Worm (Caenorhabditis elegans) whole organism, young adult: Measurements from ENCODE around the gene gei-15.

ENCODE experiments used
- C06A6.2 ChIP-seq: fragments of 200-800 bp; sonication (Bioruptor generic); conservative IDR thresholded peaks from 2 replicates; pipeline ENCODE4 v1.3.6; 2022; ENCODE audit warnings: missing genetic modification characterization, missing compliant biosample characterization
- Y56A3A.18 ChIP-seq: fragments of 200-800 bp; sonication (Bioruptor generic); IDR thresholded peaks from 2 replicates; pipeline ENCODE4 v1.3.6; 2022; ENCODE audit warnings: missing genetic modification reagents, missing genetic modification characterization, missing compliant biosample characterization
- Y95B8A.8 ChIP-seq: fragments of 200-800 bp; sonication (Bioruptor generic); IDR thresholded peaks from 2 replicates; pipeline ENCODE4 v1.3.6; 2022; ENCODE audit warnings: missing genetic modification reagents, missing genetic modification characterization, missing compliant biosample characterization
- ama-1 ChIP-seq, 3 experiments: fragments of 150-350 bp in 1 of 3; sonication (generic microtip) in 2 of 3; optimal IDR thresholded peaks; 2 replicates each; lab custom pipeline; 2014 to 2018; ENCODE audit warnings: missing biosample characterization in 2 of 3, missing genetic modification characterization in 2 of 3, missing genetic modification reagents in 2 of 3
- bed-2 ChIP-seq: fragments of 200-800 bp; sonication (Bioruptor generic); IDR thresholded peaks from 2 replicates; pipeline ENCODE4 v1.3.6; 2022; ENCODE audit warnings: missing genetic modification reagents, missing genetic modification characterization, missing compliant biosample characterization
- lin-35 ChIP-seq, 3 experiments: fragments of 150-350 bp in 2 of 3; sonication (generic microtip) in 1 of 3; optimal IDR thresholded peaks; 2 replicates each; lab custom pipeline; 2014 to 2018; ENCODE audit warnings: missing biosample characterization in 3 of 3, missing genetic modification characterization in 3 of 3, missing genetic modification reagents in 3 of 3
- mxl-1 ChIP-seq: sonication (generic microtip); optimal IDR thresholded peaks from 2 replicates; lab custom pipeline; 2016; ENCODE audit warnings: missing genetic modification characterization, missing compliant biosample characterization
- nhr-90 ChIP-seq: sonication (generic microtip); optimal IDR thresholded peaks from 2 replicates; lab custom pipeline; 2016; ENCODE audit warnings: missing genotype, mild to moderate bottlenecking, missing genetic modification characterization, missing compliant biosample characterization
- pha-4 ChIP-seq: fragments of 150-350 bp; sonication (generic microtip); optimal IDR thresholded peaks from 2 replicates; lab custom pipeline; 2014; ENCODE audit warnings: missing biosample characterization, missing genetic modification reagents, missing genetic modification characterization
- repo-1 ChIP-seq: sonication (generic microtip); optimal IDR thresholded peaks from 2 replicates; lab custom pipeline; 2017; ENCODE audit warnings: mild to moderate bottlenecking, missing genetic modification characterization, missing compliant biosample characterization
- snpc-4 ChIP-seq, 5 experiments: fragments of 150-350 bp in 1 of 5; sonication (generic microtip) in 4 of 5; optimal IDR thresholded peaks; 2 replicates each; lab custom pipeline; 2014 to 2018; ENCODE audit warnings: missing genetic modification characterization in 5 of 5, missing biosample characterization in 3 of 5, antibody characterized with exemption in 2 of 5, mild to moderate bottlenecking in 2 of 5, missing compliant biosample characterization in 2 of 5, missing genotype in 2 of 5, moderate library complexity in 2 of 5, missing genetic modification reagents in 1 of 5
- tbp1 ChIP-seq: fragments of 200-800 bp; sonication (Bioruptor generic); optimal IDR thresholded peaks from 2 replicates; lab custom pipeline; 2018; ENCODE audit warnings: mild to moderate bottlenecking, missing genetic modification characterization, missing compliant biosample characterization
- ztf-6 ChIP-seq: fragments of 200-800 bp; sonication (Bioruptor generic); IDR thresholded peaks from 2 replicates; pipeline ENCODE4 v1.3.6; 2022; ENCODE audit warnings: missing genetic modification reagents, missing genetic modification characterization, missing compliant biosample characterization

DNA sequence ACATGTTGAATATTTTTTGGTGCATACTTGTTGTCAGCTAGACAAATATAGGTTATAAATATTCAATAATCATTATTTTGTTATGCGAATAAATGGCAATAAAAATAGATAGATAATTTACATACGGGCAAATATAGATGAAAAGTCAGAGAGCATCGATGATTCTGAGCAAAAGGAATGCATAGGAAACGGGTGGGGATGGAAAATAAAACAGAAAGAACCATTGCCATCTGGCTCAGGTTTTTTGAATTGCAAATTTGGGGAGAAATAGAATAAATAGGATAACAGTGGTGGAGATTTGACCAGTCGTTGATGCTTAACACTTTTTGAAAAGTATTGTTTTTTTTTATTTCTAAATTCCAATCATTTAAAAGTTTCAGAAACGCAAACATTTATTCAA lies 40.2 kb downstream of the gei-15 start, which contains the start of gene idpp-6:
- no peak for TF ChIP-seq pha-4 (tag; lab: Kevin White, UChicago)
- TF ChIP-seq Y56A3A.18 = no peak
- TF ChIP-seq nhr-90 (tag; lab: Kevin White, UChicago) = no peak
- no peak for TF ChIP-seq snpc-4 (GFP tag; optimal IDR thresholded peaks at IDR 0.05; lab: Kevin White, UChicago)
- TF ChIP-seq snpc-4 (tag; optimal IDR thresholded peaks at IDR 0.05; lab: Kevin White, UChicago) = no peak
- TF ChIP-seq bed-2 (GFP tag; lab: Robert Waterston, UW) = no peak
- TF ChIP-seq Y95B8A.8 (GFP tag; lab: Robert Waterston, UW) = no peak
- TF ChIP-seq ama-1 (optimal IDR thresholded peaks at IDR 0.05; lab: Kevin White, UChicago) = no peak
- no peak for TF ChIP-seq ama-1 (GFP tag; optimal IDR thresholded peaks at IDR 0.05; lab: Kevin White, UChicago)
- no peak for TF ChIP-seq lin-35 (GFP tag; optimal IDR thresholded peaks at IDR 0.05; lab: Kevin White, UChicago)
- TF ChIP-seq tbp1 (GFP tag; lab: Kevin White, UChicago) = no peak
- no peak for TF ChIP-seq mxl-1 (tag; lab: Kevin White, UChicago)
- TF ChIP-seq repo-1 (tag; lab: Kevin White, UChicago) = no peak
- no peak for TF ChIP-seq C06A6.2 (GFP tag; lab: Robert Waterston, UW)
- no peak for TF ChIP-seq ztf-6 (GFP tag; lab: Robert Waterston, UW)
